Fruit fly (Drosophila melanogaster) whole organism, prepupa: ENCODE results near the gene LysD.

Experiments
- Blimp-1 ChIP-seq: fragments of 200-800 bp; sonication (Bioruptor generic); optimal IDR thresholded peaks from 3 replicates; lab custom pipeline; 2017; ENCODE audit warnings: missing biosample characterization, missing genetic modification characterization, mild to moderate bottlenecking, moderate library complexity, missing genetic modification reagents
- CG10631 ChIP-seq: fragments of 200-800 bp; sonication (Bioruptor generic); optimal IDR thresholded peaks from 2 replicates; lab custom pipeline; 2016; ENCODE audit warnings: missing biosample characterization, missing genetic modification characterization
- CG10669 ChIP-seq: fragments of 200-800 bp; sonication (Bioruptor generic); optimal IDR thresholded peaks from 3 replicates; lab custom pipeline; 2018; ENCODE audit warnings: missing biosample characterization, mild to moderate bottlenecking, missing genetic modification characterization, moderate library complexity
- CG11294 ChIP-seq: fragments of 200-800 bp; sonication (Bioruptor generic); IDR thresholded peaks from 2 replicates; pipeline ENCODE4 v1.3.6; 2022; ENCODE audit warnings: missing biosample characterization, missing genetic modification characterization
- CG11762 ChIP-seq: fragments of 200-800 bp; sonication (Bioruptor generic); optimal IDR thresholded peaks from 3 replicates; lab custom pipeline; 2016; ENCODE audit warnings: missing biosample characterization, missing genetic modification characterization; ENCODE audit not compliant: insufficient read depth
- CG11902 ChIP-seq: fragments of 200-800 bp; sonication (Bioruptor generic); optimal IDR thresholded peaks from 3 replicates; lab custom pipeline; 2016; ENCODE audit warnings: missing biosample characterization, missing genetic modification characterization
- CG15336 ChIP-seq: fragments of 200-800 bp; sonication (Bioruptor generic); IDR thresholded peaks from 2 replicates; pipeline ENCODE4 v1.3.6; 2022; ENCODE audit warnings: missing biosample characterization, missing genetic modification characterization
- CG3032 ChIP-seq: fragments of 200-800 bp; optimal IDR thresholded peaks from 2 replicates; lab custom pipeline; 2019; ENCODE audit warnings: missing biosample characterization, mild to moderate bottlenecking, missing genetic modification characterization, moderate library complexity
- CG31627 ChIP-seq: fragments of 200-800 bp; sonication (Bioruptor generic); optimal IDR thresholded peaks from 3 replicates; lab custom pipeline; 2016; ENCODE audit warnings: missing biosample characterization, missing genetic modification characterization
- CG3919 ChIP-seq: fragments of 200-800 bp; sonication (Bioruptor generic); optimal IDR thresholded peaks from 3 replicates; lab custom pipeline; 2016; ENCODE audit warnings: missing biosample characterization, missing genetic modification characterization
- CG6163 ChIP-seq: fragments of 200-800 bp; sonication (Bioruptor generic); IDR thresholded peaks from 3 replicates; pipeline ENCODE4 v1.3.6; 2022; ENCODE audit warnings: missing biosample characterization, missing genetic modification characterization
- CG6276 ChIP-seq: fragments of 200-800 bp; sonication (Bioruptor generic); optimal IDR thresholded peaks from 2 replicates; lab custom pipeline; 2017; ENCODE audit warnings: missing biosample characterization, mild to moderate bottlenecking, missing genetic modification characterization
- CG6792 ChIP-seq: fragments of 200-800 bp; sonication (Bioruptor generic); optimal IDR thresholded peaks from 3 replicates; lab custom pipeline; 2016; ENCODE audit warnings: missing biosample characterization, missing genetic modification characterization
- CG6808 ChIP-seq: fragments of 200-800 bp; sonication (Bioruptor generic); optimal IDR thresholded peaks from 3 replicates; lab custom pipeline; 2017; ENCODE audit warnings: missing biosample characterization, missing genetic modification characterization, mild to moderate bottlenecking, moderate library complexity, missing genetic modification reagents
- CG6854 ChIP-seq: fragments of 200-800 bp; sonication (Bioruptor generic); optimal IDR thresholded peaks from 2 replicates; lab custom pipeline; 2017; ENCODE audit warnings: missing biosample characterization, mild to moderate bottlenecking, missing genetic modification characterization
- CG7368 ChIP-seq: fragments of 200-800 bp; sonication (Bioruptor generic); optimal IDR thresholded peaks from 3 replicates; lab custom pipeline; 2016; ENCODE audit warnings: missing biosample characterization, missing genetic modification characterization
- CG8119 ChIP-seq: fragments of 200-800 bp; sonication (Bioruptor generic); IDR thresholded peaks from 3 replicates; pipeline ENCODE4 v1.3.6; 2022; ENCODE audit warnings: missing biosample characterization, missing genetic modification characterization
- CG8319 ChIP-seq: fragments of 200-800 bp; sonication (Bioruptor generic); optimal IDR thresholded peaks from 3 replicates; lab custom pipeline; 2016; ENCODE audit warnings: missing biosample characterization, missing genetic modification characterization
- CG8632 ChIP-seq: fragments of 200-800 bp; sonication (Bioruptor generic); optimal IDR thresholded peaks from 3 replicates; lab custom pipeline; 2016; ENCODE audit warnings: missing biosample characterization, missing genetic modification characterization
- Eip75B ChIP-seq: fragments of 200-800 bp; sonication (Bioruptor generic); optimal IDR thresholded peaks from 3 replicates; lab custom pipeline; 2016; ENCODE audit warnings: missing biosample characterization, missing genetic modification characterization
- Eip78C ChIP-seq: fragments of 200-800 bp; sonication (Bioruptor generic); peaks from one replicate; lab custom pipeline; 2016; ENCODE audit warnings: missing biosample characterization, missing genetic modification characterization
- Ets21C ChIP-seq: fragments of 200-800 bp; sonication (Bioruptor generic); optimal IDR thresholded peaks from 3 replicates; lab custom pipeline; 2016; ENCODE audit warnings: missing biosample characterization, missing genetic modification characterization
- Gug ChIP-seq: fragments of 200-800 bp; sonication (Bioruptor generic); IDR thresholded peaks from 2 replicates; pipeline ENCODE4 v1.3.6; 2022; ENCODE audit warnings: missing biosample characterization, missing genetic modification characterization
- Hr38 ChIP-seq: sonication (Bioruptor generic); optimal IDR thresholded peaks from 2 replicates; lab custom pipeline; 2016; ENCODE audit warnings: missing biosample characterization, missing genetic modification characterization
- Hr39 ChIP-seq: fragments of 200-800 bp; sonication (Bioruptor generic); optimal IDR thresholded peaks from 2 replicates; lab custom pipeline; 2016; ENCODE audit warnings: missing biosample characterization, missing genetic modification characterization
- Hr4 ChIP-seq: fragments of 200-800 bp; sonication (Bioruptor generic); optimal IDR thresholded peaks from 3 replicates; lab custom pipeline; 2016; ENCODE audit warnings: missing biosample characterization, missing genetic modification characterization
- Lpt ChIP-seq: fragments of 200-800 bp; sonication (Bioruptor generic); optimal IDR thresholded peaks from 3 replicates; lab custom pipeline; 2016; ENCODE audit warnings: missing biosample characterization, missing genetic modification characterization
- Met ChIP-seq: fragments of 200-800 bp; sonication (Bioruptor generic); optimal IDR thresholded peaks from 3 replicates; lab custom pipeline; 2016; ENCODE audit warnings: missing biosample characterization, missing genetic modification characterization
- OdsH ChIP-seq: fragments of 200-800 bp; sonication (Bioruptor generic); optimal IDR thresholded peaks from 3 replicates; lab custom pipeline; 2016; ENCODE audit warnings: missing biosample characterization, missing genetic modification characterization
- Smox ChIP-seq: fragments of 200-800 bp; sonication (Bioruptor generic); optimal IDR thresholded peaks from 3 replicates; lab custom pipeline; 2016; ENCODE audit warnings: missing biosample characterization, missing genetic modification characterization
- Sox102F ChIP-seq: fragments of 200-800 bp; sonication (Bioruptor generic); optimal IDR thresholded peaks from 2 replicates; lab custom pipeline; 2016; ENCODE audit warnings: missing biosample characterization, mild to moderate bottlenecking, missing genetic modification characterization
- Sox15 ChIP-seq: fragments of 200-800 bp; sonication (Bioruptor generic); optimal IDR thresholded peaks from 3 replicates; lab custom pipeline; 2016; ENCODE audit warnings: missing biosample characterization, missing genetic modification characterization
- achi ChIP-seq: fragments of 200-800 bp; sonication (Bioruptor generic); optimal IDR thresholded peaks from 3 replicates; lab custom pipeline; 2016; ENCODE audit warnings: missing biosample characterization, missing genetic modification characterization
- acj6 ChIP-seq: fragments of 200-800 bp; sonication (Bioruptor generic); optimal IDR thresholded peaks from 3 replicates; lab custom pipeline; 2016; ENCODE audit warnings: missing biosample characterization, missing genetic modification characterization
- dac ChIP-seq: fragments of 200-800 bp; sonication (Bioruptor generic); optimal IDR thresholded peaks from 2 replicates; lab custom pipeline; 2017; ENCODE audit warnings: missing biosample characterization, mild to moderate bottlenecking, missing genetic modification characterization
- esn ChIP-seq: fragments of 200-800 bp; sonication (Bioruptor generic); optimal IDR thresholded peaks from 2 replicates; lab custom pipeline; 2016; ENCODE audit warnings: missing biosample characterization, mild to moderate bottlenecking, missing genetic modification characterization, moderate library complexity
- fd59A ChIP-seq: fragments of 200-800 bp; sonication (Bioruptor generic); optimal IDR thresholded peaks from 2 replicates; lab custom pipeline; 2017; ENCODE audit warnings: missing biosample characterization, mild to moderate bottlenecking, missing genetic modification characterization, missing genetic modification reagents
- fkh ChIP-seq: fragments of 200-800 bp; sonication (Bioruptor generic); optimal IDR thresholded peaks from 3 replicates; lab custom pipeline; 2017; ENCODE audit warnings: missing biosample characterization, mild to moderate bottlenecking, missing genetic modification characterization, moderate library complexity
- spab ChIP-seq: fragments of 200-800 bp; sonication (Bioruptor generic); optimal IDR thresholded peaks from 2 replicates; lab custom pipeline; 2017; ENCODE audit warnings: missing biosample characterization, mild to moderate bottlenecking, missing genetic modification characterization, missing genetic modification reagents
- svp ChIP-seq: fragments of 200-800 bp; sonication (Bioruptor generic); peaks from one replicate; lab custom pipeline; 2016; ENCODE audit warnings: missing biosample characterization, missing genetic modification characterization
- vri ChIP-seq: fragments of 200-800 bp; sonication (Bioruptor generic); optimal IDR thresholded peaks from 3 replicates; lab custom pipeline; 2016; ENCODE audit warnings: missing biosample characterization, mild to moderate bottlenecking, missing genetic modification characterization

LysD gene

DNA sequence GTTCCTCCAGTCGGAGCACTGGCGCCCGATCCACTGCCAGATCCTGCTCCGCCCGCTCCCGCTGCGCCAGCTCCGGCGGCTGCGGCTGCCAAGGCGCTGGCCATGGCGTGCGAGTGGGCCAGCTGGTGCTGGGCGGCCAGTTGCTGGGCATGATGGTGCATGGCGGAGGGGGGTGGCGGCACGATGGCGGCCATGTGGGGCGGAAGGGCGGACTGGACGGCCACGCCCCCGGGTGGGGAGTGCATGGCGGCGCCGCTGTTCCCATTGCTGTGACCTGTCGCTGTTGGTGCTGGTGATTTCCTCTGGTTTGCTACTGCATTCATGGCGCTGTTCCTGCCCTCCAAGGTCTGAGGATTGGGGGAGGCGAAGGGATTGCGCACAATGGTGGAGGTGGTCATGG lies 38.1 kb downstream of the LysD start:
- TF ChIP-seq CG6854 (GFP tag; lab: Kevin White, UChicago) (no peak), CG11902 (GFP tag; lab: Kevin White, UChicago) (no peak), OdsH (GFP tag; lab: Kevin White, UChicago) (no peak), Eip78C (GFP tag; lab: Kevin White, UChicago) (no peak), spab (GFP tag; lab: Kevin White, UChicago) (no peak), CG11762 (GFP tag; lab: Kevin White, UChicago) (no peak), Lpt (GFP tag; lab: Kevin White, UChicago) (no peak), acj6 (GFP tag; lab: Kevin White, UChicago) (no peak), Ets21C (GFP tag; lab: Kevin White, UChicago) (no peak), CG6792 (no peak), esn (no peak), CG6276 (no peak)
- TF ChIP-seq, all 60 proteins: peak for 0

DNA sequence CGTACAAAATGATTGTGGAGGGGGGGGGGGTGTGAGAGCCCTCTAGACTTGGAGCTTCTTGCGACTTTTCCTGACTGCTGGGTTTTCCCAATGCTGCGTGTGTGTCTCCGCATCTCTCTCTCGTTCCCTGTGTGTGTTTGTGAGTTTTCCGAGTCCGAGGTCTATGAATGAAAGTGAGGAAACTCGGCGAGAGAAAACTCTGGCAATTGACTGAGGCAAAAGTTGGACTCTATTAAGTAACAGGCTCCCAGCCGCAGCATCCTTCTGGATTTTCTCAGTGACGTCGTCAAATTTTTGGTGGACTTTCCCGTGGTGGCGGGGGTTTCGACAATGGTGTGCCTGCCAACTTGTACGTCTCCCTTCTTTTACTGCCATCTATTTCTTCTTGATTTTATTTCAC lies 40.4 kb downstream of the LysD start:
- TF ChIP-seq esn (no peak), Eip75B (GFP tag; lab: Kevin White, UChicago) (no peak), CG11762 (GFP tag; lab: Kevin White, UChicago) (no peak), Sox15 (GFP tag; lab: Kevin White, UChicago) (no peak), Blimp-1 (GFP tag; lab: Kevin White, UChicago) (no peak), Sox102F (GFP tag; lab: Kevin White, UChicago) (no peak), Gug (no peak), CG31627 (GFP tag; lab: Kevin White, UChicago) (no peak), CG8319 (no peak), dac (no peak), CG6792 (no peak), CG8119 (no peak), Hr4 (GFP tag; lab: Kevin White, UChicago) (no peak), CG3032 (tag; lab: Kevin White, UChicago) (no peak), CG6163 (GFP tag; lab: Robert Waterston, UW) (no peak), OdsH (GFP tag; lab: Kevin White, UChicago) (no peak), fd59A (GFP tag; lab: Kevin White, UChicago) (no peak), Lpt (GFP tag; lab: Kevin White, UChicago) (no peak), Hr38 (GFP tag; lab: Kevin White, UChicago) (no peak), CG10631 (no peak)

DNA sequence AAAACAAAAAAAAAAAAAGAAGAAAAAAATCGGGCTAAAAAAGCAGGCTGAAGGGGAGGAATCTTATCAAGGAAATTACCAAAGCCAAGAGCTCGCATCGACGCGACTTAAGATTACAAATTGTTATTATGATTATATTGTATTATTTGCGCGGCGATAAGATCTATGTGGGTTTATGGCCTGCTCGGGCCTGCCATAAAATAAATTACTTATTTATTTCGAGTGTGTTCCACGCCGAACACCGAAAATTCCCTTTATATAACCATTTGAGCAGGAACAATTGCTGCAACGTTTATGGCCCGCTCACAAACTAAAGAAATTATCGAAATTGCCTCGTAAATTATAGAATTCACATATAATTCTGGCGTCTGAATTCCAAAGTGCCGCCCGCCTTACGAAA lies 41.4 kb downstream of the LysD start:
- TF ChIP-seq CG11294 (no peak), achi (GFP tag; lab: Kevin White, UChicago) (no peak), CG10669 (GFP tag; lab: Kevin White, UChicago) (no peak), CG6792 (no peak), CG7368 (GFP tag; lab: Kevin White, UChicago) (no peak), Met (GFP tag; lab: Kevin White, UChicago) (no peak), CG8632 (no peak), CG6163 (GFP tag; lab: Robert Waterston, UW) (no peak), fkh (peak; percentile 11), Hr39 (GFP tag; lab: Kevin White, UChicago) (no peak), Smox (GFP tag; lab: Kevin White, UChicago) (no peak), CG8319 (no peak), CG6808 (GFP tag; lab: Kevin White, UChicago) (no peak), CG3919 (GFP tag; lab: Kevin White, UChicago) (no peak), acj6 (GFP tag; lab: Kevin White, UChicago) (no peak), CG15336 (no peak), vri (GFP tag; lab: Kevin White, UChicago) (peak; percentile 31), svp (GFP tag; lab: Kevin White, UChicago) (peak; percentile 61)
